Worm (Caenorhabditis elegans): ENCODE measurements around the gene C06H5.11.
A peak's percentile ranks its signal among the peaks of the same experiment; 100 is the strongest.

The C06H5.11 gene

DNA sequence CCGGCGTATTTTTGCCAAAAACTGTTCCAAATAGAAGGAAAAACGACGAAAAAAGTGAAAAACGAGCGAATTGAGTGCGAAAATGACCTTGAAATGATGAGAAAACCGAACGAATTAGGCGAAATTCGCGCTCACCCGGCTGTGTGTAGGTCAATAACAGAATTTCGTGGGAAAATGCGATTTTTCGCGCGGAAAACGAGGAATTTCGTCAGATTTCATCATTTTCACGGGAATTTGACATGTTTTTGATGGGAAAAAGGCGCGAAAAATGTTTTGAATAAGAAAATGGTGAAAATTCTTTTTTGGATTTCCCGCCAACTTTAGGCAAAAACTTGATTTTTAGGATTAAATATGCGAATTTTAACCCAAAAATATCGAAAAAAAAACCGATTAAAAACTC, 34.8 kb downstream of the C06H5.11 start:
- TF ChIP-seq pbrm-1 (GFP tag; IDR thresholded peaks at IDR 0.05) (no peak), efl-1 (GFP tag; optimal IDR thresholded peaks at IDR 0.05) (peak; percentile 92), tlf-1 (GFP tag; optimal IDR thresholded peaks at IDR 0.05) (peak; percentile 23), mcd-1 (GFP tag; IDR thresholded peaks at IDR 0.05) (peak; percentile 15; the same call in 1 of the 2 replicates), ceh-91 (GFP tag; IDR thresholded peaks at IDR 0.05) (peak; percentile 84), sdz-38 (tag; optimal IDR thresholded peaks at IDR 0.05) (no peak), egl-18 (GFP tag; IDR thresholded peaks at IDR 0.05) (no peak), lin-26 (GFP tag; IDR thresholded peaks at IDR 0.05) (no peak), madf-6 (GFP tag; IDR thresholded peaks at IDR 0.05) (peak; percentile 94), madf-8 (GFP tag; conservative IDR thresholded peaks at IDR 0.05) (peak; percentile 88), repo-1 (tag; optimal IDR thresholded peaks at IDR 0.05) (no peak), hmg-1.2 (GFP tag; IDR thresholded peaks at IDR 0.05) (peak; percentile 35), F22D6.2 (tag; optimal IDR thresholded peaks at IDR 0.05) (no peak), cebp-1 (GFP tag; IDR thresholded peaks at IDR 0.05) (no peak), cebp-1 (tag; optimal IDR thresholded peaks at IDR 0.05) (peak; percentile 57), dpl-1 (GFP tag; optimal IDR thresholded peaks at IDR 0.05) (peak; percentile 75), K11D2.4 (GFP tag; IDR thresholded peaks at IDR 0.05) (no peak), D2030.7 (GFP tag; IDR thresholded peaks at IDR 0.05) (peak; percentile 69), lin-40 (tag; optimal IDR thresholded peaks at IDR 0.05) (no peak), hmg-20 (GFP tag; IDR thresholded peaks at IDR 0.05) (no peak), sea-2 (GFP tag; IDR thresholded peaks at IDR 0.05) (no peak), nhr-179 (tag; optimal IDR thresholded peaks at IDR 0.05) (no peak), lin-54 (GFP tag; optimal IDR thresholded peaks at IDR 0.05) (peak; percentile 52), egl-44 (GFP tag; IDR thresholded peaks at IDR 0.05) (no peak), F52B5.7 (tag; optimal IDR thresholded peaks at IDR 0.05) (no peak), B0336.3 (GFP tag; IDR thresholded peaks at IDR 0.05) (0 out of 2 replicates have a peak, but pooled peaks have one; percentile 31), atf-7 (tag; optimal IDR thresholded peaks at IDR 0.05) (no peak), lsl-1 (GFP tag; optimal IDR thresholded peaks at IDR 0.05) (no peak)

- no peak for TF ChIP-seq aptf-2 (GFP tag; conservative IDR thresholded peaks at IDR 0.05)
- TF ChIP-seq die-1 (tag; optimal IDR thresholded peaks at IDR 0.05): no peak
- peak; percentile 17; the same call in 1 of the 2 replicates for TF ChIP-seq hmg-20 (GFP tag; IDR thresholded peaks at IDR 0.05)
- no peak for TF ChIP-seq dpff-1 (tag; optimal IDR thresholded peaks at IDR 0.05)
- no peak for TF ChIP-seq tbx-9 (tag; optimal IDR thresholded peaks at IDR 0.05; ENCODE audit: borderline replicate concordance)
- TF ChIP-seq chd-7 (tag; optimal IDR thresholded peaks at IDR 0.05): no peak
- no peak for TF ChIP-seq F49E8.2 (tag; optimal IDR thresholded peaks at IDR 0.05; ENCODE audit: insufficient read depth)
- TF ChIP-seq rpc-1 (optimal IDR thresholded peaks at IDR 0.05): peak; percentile 17
- no peak for TF ChIP-seq rpc-1 (tag; optimal IDR thresholded peaks at IDR 0.05)
- TF ChIP-seq fkh-3 (tag; optimal IDR thresholded peaks at IDR 0.05): no peak
- TF ChIP-seq hmg-1.2 (GFP tag; IDR thresholded peaks at IDR 0.05): peak; percentile 96
- TF ChIP-seq ekl-4 (GFP tag; IDR thresholded peaks at IDR 0.05): peak; percentile 81
- TF ChIP-seq dox-1 (GFP tag; IDR thresholded peaks at IDR 0.05): peak; percentile 79
- TF ChIP-seq B0019.2 (GFP tag; conservative IDR thresholded peaks at IDR 0.05): no peak
- no peak for TF ChIP-seq unc-62 (GFP tag; optimal IDR thresholded peaks at IDR 0.05)
- no peak for TF ChIP-seq ztf-25 (GFP tag; IDR thresholded peaks at IDR 0.05)
- no peak for TF ChIP-seq bed-1 (GFP tag; IDR thresholded peaks at IDR 0.05)
- no peak for TF ChIP-seq akir-1 (GFP tag; optimal IDR thresholded peaks at IDR 0.05)
- TF ChIP-seq unc-130 (GFP tag; optimal IDR thresholded peaks at IDR 0.05): no peak
- peak; percentile 53 for TF ChIP-seq mel-28 (tag; optimal IDR thresholded peaks at IDR 0.05; ENCODE audit: borderline replicate concordance)
- no peak for TF ChIP-seq egl-18 (GFP tag; IDR thresholded peaks at IDR 0.05)
- TF ChIP-seq F57A8.1 (GFP tag; optimal IDR thresholded peaks at IDR 0.05): no peak
- TF ChIP-seq lsy-27 (tag; optimal IDR thresholded peaks at IDR 0.05; ENCODE audit: borderline replicate concordance, insufficient read depth): no peak
- no peak for TF ChIP-seq Y53F4B.3 (GFP tag; IDR thresholded peaks at IDR 0.05)
- no peak for TF ChIP-seq repo-1 (tag; optimal IDR thresholded peaks at IDR 0.05)
- no peak for TF ChIP-seq hlh-12 (tag; optimal IDR thresholded peaks at IDR 0.05)
- TF ChIP-seq K11D2.4 (GFP tag; IDR thresholded peaks at IDR 0.05): peak; percentile 70
These were observed 36.0 kb downstream of the C06H5.11 start for ce11 chrV:17857901-17858300.

Measured in whole organism, young adult.